Fruit fly (Drosophila melanogaster) whole organism, embryonic: ENCODE data around the gene Nup107.

Experiments used
- Atf3 ChIP-seq: fragments of 200-800 bp; sonication (Bioruptor generic); optimal IDR thresholded peaks from 3 replicates; lab custom pipeline; 2016; ENCODE audit warnings: missing biosample characterization, missing genetic modification characterization
- CG10147 ChIP-seq: fragments of 200-800 bp; sonication (Bioruptor generic); optimal IDR thresholded peaks from 2 replicates; lab custom pipeline; 2019; ENCODE audit warnings: missing biosample characterization, mild to moderate bottlenecking, missing genetic modification characterization, moderate library complexity
- CG10209 ChIP-seq: fragments of 200-800 bp; sonication (Bioruptor generic); optimal IDR thresholded peaks from 3 replicates; lab custom pipeline; 2017; ENCODE audit warnings: missing biosample characterization, mild to moderate bottlenecking, missing genetic modification characterization, missing genetic modification reagents
- CG10959 ChIP-seq: fragments of 200-800 bp; sonication (Bioruptor generic); IDR thresholded peaks from 2 replicates; pipeline ENCODE4 v1.3.6; 2022; ENCODE audit warnings: missing biosample characterization, missing genetic modification characterization
- CG11695 ChIP-seq: fragments of 200-800 bp; sonication (Bioruptor generic); IDR thresholded peaks from 3 replicates; pipeline ENCODE4 v1.3.6; 2022; ENCODE audit warnings: missing biosample characterization, missing genetic modification characterization
- CG14965 ChIP-seq: fragments of 200-800 bp; sonication (Bioruptor generic); optimal IDR thresholded peaks from 2 replicates; lab custom pipeline; 2016; ENCODE audit warnings: missing biosample characterization, missing genetic modification characterization, borderline replicate concordance
- CG15601 ChIP-seq: fragments of 200-800 bp; sonication (Bioruptor generic); optimal IDR thresholded peaks from 3 replicates; lab custom pipeline; 2019; ENCODE audit warnings: missing biosample characterization, mild to moderate bottlenecking, missing genetic modification characterization, moderate library complexity
- CG16813 ChIP-seq: fragments of 200-800 bp; sonication (Bioruptor generic); IDR thresholded peaks from 3 replicates; pipeline ENCODE4 v1.3.6; 2022; ENCODE audit warnings: missing biosample characterization, missing genetic modification characterization; ENCODE audit not compliant: partially characterized antibody
- CG17612 ChIP-seq: fragments of 200-800 bp; sonication (Bioruptor generic); IDR thresholded peaks from 2 replicates; pipeline ENCODE4 v1.3.6; 2022; ENCODE audit warnings: missing biosample characterization, missing genetic modification characterization
- CG17802 ChIP-seq: fragments of 200-800 bp; sonication (Bioruptor generic); optimal IDR thresholded peaks from 2 replicates; lab custom pipeline; 2018; ENCODE audit warnings: missing biosample characterization, mild to moderate bottlenecking, missing genetic modification characterization, moderate library complexity
- CG17829 ChIP-seq: fragments of 200-800 bp; optimal IDR thresholded peaks from 2 replicates; lab custom pipeline; 2019; ENCODE audit warnings: missing biosample characterization, mild to moderate bottlenecking, missing genetic modification characterization, moderate library complexity
- CG18764 ChIP-seq: fragments of 200-800 bp; sonication (Bioruptor generic); optimal IDR thresholded peaks from 3 replicates; lab custom pipeline; 2016; ENCODE audit warnings: missing biosample characterization, missing genetic modification characterization
- CG30431 ChIP-seq: fragments of 200-800 bp; sonication (Bioruptor generic); optimal IDR thresholded peaks from 2 replicates; lab custom pipeline; 2017; ENCODE audit warnings: missing biosample characterization, missing genetic modification characterization
- CG4854 ChIP-seq: fragments of 200-800 bp; sonication (Bioruptor generic); optimal IDR thresholded peaks from 2 replicates; lab custom pipeline; 2016; ENCODE audit warnings: missing biosample characterization, missing genetic modification characterization, inconsistent platforms
- CG6272 ChIP-seq: fragments of 200-800 bp; sonication (Bioruptor generic); IDR thresholded peaks from 2 replicates; pipeline ENCODE4 v1.3.6; 2022; ENCODE audit warnings: missing biosample characterization, missing genetic modification characterization
- CG6791 ChIP-seq: fragments of 200-800 bp; sonication (Bioruptor generic); IDR thresholded peaks from 3 replicates; pipeline ENCODE4 v1.3.6; 2022; ENCODE audit warnings: missing biosample characterization, missing genetic modification characterization; ENCODE audit not compliant: partially characterized antibody
- CG7745 ChIP-seq: fragments of 200-800 bp; sonication (Bioruptor generic); optimal IDR thresholded peaks from 2 replicates; lab custom pipeline; 2018; ENCODE audit warnings: missing biosample characterization, mild to moderate bottlenecking, missing genetic modification characterization, moderate library complexity
- CG7786 ChIP-seq: fragments of 200-800 bp; sonication (Bioruptor generic); optimal IDR thresholded peaks from 2 replicates; lab custom pipeline; 2016; ENCODE audit warnings: missing biosample characterization, missing genetic modification characterization
- CG8924 ChIP-seq: fragments of 200-800 bp; optimal IDR thresholded peaks from 3 replicates; lab custom pipeline; 2019; ENCODE audit warnings: missing biosample characterization, mild to moderate bottlenecking, missing genetic modification characterization, moderate library complexity
- CG9817 ChIP-seq: fragments of 200-800 bp; sonication (Bioruptor generic); optimal IDR thresholded peaks from 2 replicates; lab custom pipeline; 2018; ENCODE audit warnings: missing biosample characterization, mild to moderate bottlenecking, missing genetic modification characterization, moderate library complexity
- Deaf1 ChIP-seq: fragments of 200-800 bp; optimal IDR thresholded peaks from 3 replicates; lab custom pipeline; 2019; ENCODE audit warnings: missing biosample characterization, mild to moderate bottlenecking, missing genetic modification characterization, moderate library complexity
- E2f1 ChIP-seq: fragments of 200-800 bp; sonication (Bioruptor generic); IDR thresholded peaks from 2 replicates; pipeline ENCODE4 v1.3.6; 2022; ENCODE audit warnings: missing biosample characterization, missing genetic modification characterization
- Ets65A ChIP-seq: fragments of 200-800 bp; sonication (Bioruptor generic); peaks from one replicate; lab custom pipeline; 2016; ENCODE audit warnings: missing biosample characterization, missing genetic modification characterization
- Fer1 ChIP-seq: fragments of 200-800 bp; sonication (Bioruptor generic); optimal IDR thresholded peaks from 2 replicates; lab custom pipeline; 2017; ENCODE audit warnings: missing biosample characterization, mild to moderate bottlenecking, missing genetic modification characterization
- Fer3 ChIP-seq: fragments of 200-800 bp; sonication (Bioruptor generic); optimal IDR thresholded peaks from 2 replicates; lab custom pipeline; 2018; ENCODE audit warnings: missing biosample characterization, mild to moderate bottlenecking, missing genetic modification characterization, moderate library complexity
- Hand ChIP-seq: fragments of 200-800 bp; sonication (Bioruptor generic); optimal IDR thresholded peaks from 2 replicates; lab custom pipeline; 2017; ENCODE audit warnings: mild to moderate bottlenecking, missing biosample characterization, missing genetic modification reagents, missing genetic modification characterization
- HmgZ ChIP-seq: fragments of 200-800 bp; sonication (Bioruptor generic); optimal IDR thresholded peaks from 2 replicates; lab custom pipeline; 2018; ENCODE audit warnings: missing biosample characterization, mild to moderate bottlenecking, missing genetic modification characterization
- Hr78 ChIP-seq, 2 experiments: fragments of 200-800 bp in 1 of 2; fragments of >200 bp in 1 of 2; sonication (Bioruptor generic) in 1 of 2; optimal IDR thresholded peaks; 2 replicates each; lab custom pipeline; 2017 to 2019; ENCODE audit warnings: missing biosample characterization in 2 of 2, missing genetic modification characterization in 2 of 2, mild to moderate bottlenecking in 1 of 2, moderate library complexity in 1 of 2
- Side ChIP-seq: fragments of 200-800 bp; sonication (Bioruptor generic); optimal IDR thresholded peaks from 2 replicates; lab custom pipeline; 2016; ENCODE audit warnings: missing biosample characterization, missing genetic modification characterization
- Sox100B ChIP-seq: fragments of 200-800 bp; sonication (Bioruptor generic); optimal IDR thresholded peaks from 3 replicates; lab custom pipeline; 2018; ENCODE audit warnings: missing biosample characterization, mild to moderate bottlenecking, missing genetic modification characterization
- Sry-β ChIP-seq: fragments of 200-800 bp; sonication (Bioruptor generic); optimal IDR thresholded peaks from 2 replicates; lab custom pipeline; 2018; ENCODE audit warnings: missing biosample characterization, mild to moderate bottlenecking, missing genetic modification characterization, moderate library complexity
- Sry-δ ChIP-seq: fragments of 200-800 bp; sonication (Bioruptor generic); optimal IDR thresholded peaks from 2 replicates; lab custom pipeline; 2016; ENCODE audit warnings: missing biosample characterization, missing genetic modification characterization
- Xrp1 ChIP-seq: fragments of 200-800 bp; sonication (Bioruptor generic); IDR thresholded peaks from 2 replicates; pipeline ENCODE4 v1.3.6; 2022; ENCODE audit warnings: missing biosample characterization, missing genetic modification characterization
- aop ChIP-seq: fragments of 200-800 bp; sonication (Bioruptor generic); IDR thresholded peaks from 2 replicates; pipeline ENCODE4 v1.3.6; 2022; ENCODE audit warnings: missing biosample characterization, missing genetic modification characterization
- bcd ChIP-seq: fragments of 200-800 bp; sonication (Bioruptor generic); optimal IDR thresholded peaks from 2 replicates; lab custom pipeline; 2017; ENCODE audit warnings: missing biosample characterization, mild to moderate bottlenecking, missing genetic modification characterization
- dati ChIP-seq: fragments of 200-800 bp; sonication (Bioruptor generic); IDR thresholded peaks from 2 replicates; pipeline ENCODE4 v1.3.6; 2022; ENCODE audit warnings: missing biosample characterization, missing genetic modification characterization
- her ChIP-seq: fragments of 200-800 bp; sonication (Bioruptor generic); optimal IDR thresholded peaks from 2 replicates; lab custom pipeline; 2016; ENCODE audit warnings: missing biosample characterization, missing genetic modification characterization
- kay ChIP-seq: fragments of 200-800 bp; sonication (Bioruptor generic); optimal IDR thresholded peaks from 2 replicates; lab custom pipeline; 2016; ENCODE audit warnings: missing biosample characterization, missing genetic modification characterization
- lbe ChIP-seq: fragments of 200-800 bp; sonication (Bioruptor generic); optimal IDR thresholded peaks from 2 replicates; lab custom pipeline; 2016; ENCODE audit warnings: missing biosample characterization, mild to moderate bottlenecking, missing genetic modification characterization
- mam ChIP-seq: fragments of 200-800 bp; sonication (Bioruptor generic); optimal IDR thresholded peaks from 3 replicates; lab custom pipeline; 2016; ENCODE audit warnings: missing biosample characterization, missing genetic modification characterization
- rib ChIP-seq: fragments of 200-800 bp; sonication (Bioruptor generic); IDR thresholded peaks from 2 replicates; pipeline ENCODE4 v1.3.6; 2022; ENCODE audit warnings: missing biosample characterization, missing genetic modification characterization
- seq ChIP-seq: fragments of 200-800 bp; sonication (Bioruptor generic); IDR thresholded peaks from 2 replicates; pipeline ENCODE4 v1.3.6; 2022; ENCODE audit warnings: missing biosample characterization, missing genetic modification characterization
- shn ChIP-seq: fragments of 200-800 bp; sonication (Bioruptor generic); optimal IDR thresholded peaks from 3 replicates; lab custom pipeline; 2016; ENCODE audit warnings: missing biosample characterization, missing genetic modification characterization
- sna ChIP-seq: fragments of 200-800 bp; sonication (Bioruptor generic); IDR thresholded peaks from 2 replicates; pipeline ENCODE4 v1.3.6; 2022; ENCODE audit warnings: missing biosample characterization, missing genetic modification characterization; ENCODE audit not compliant: partially characterized antibody
- sqz ChIP-seq: fragments of 200-800 bp; sonication (Bioruptor generic); optimal IDR thresholded peaks from 3 replicates; lab custom pipeline; 2018; ENCODE audit warnings: missing biosample characterization, mild to moderate bottlenecking, missing genetic modification characterization
- tin ChIP-seq: fragments of 200-800 bp; sonication (Bioruptor generic); optimal IDR thresholded peaks from 3 replicates; lab custom pipeline; 2016; ENCODE audit warnings: missing biosample characterization, missing genetic modification characterization
- tup ChIP-seq: fragments of 200-800 bp; sonication (Bioruptor generic); optimal IDR thresholded peaks from 2 replicates; lab custom pipeline; 2016; ENCODE audit warnings: missing biosample characterization, mild to moderate bottlenecking, missing genetic modification characterization, moderate library complexity
- zen2 ChIP-seq: fragments of 200-800 bp; sonication (Bioruptor generic); IDR thresholded peaks from 3 replicates; pipeline ENCODE4 v1.3.6; 2022; ENCODE audit warnings: missing biosample characterization, missing genetic modification characterization; ENCODE audit not compliant: partially characterized antibody

The Nup107 gene

dm6 chr2L:10751879-10752620, 16.2 kb upstream of the Nup107 start (continued):
- TF ChIP-seq Deaf1 (tag; lab: Kevin White, UChicago) (peak; percentile 44), HmgZ (tag; lab: Kevin White, UChicago) (peak; percentile 77), CG6272 (GFP tag; lab: Robert Waterston, UW) (no peak), CG10209 (GFP tag; lab: Kevin White, UChicago) (peak; percentile 95), tin (peak; percentile 79), CG10147 (GFP tag; lab: Kevin White, UChicago) (peak; percentile 47), Sox100B (peak; percentile 83), CG15601 (tag; lab: Kevin White, UChicago) (peak; percentile 95), Sry-β (GFP tag; lab: Kevin White, UChicago) (peak; percentile 72), Ets65A (GFP tag; lab: Kevin White, UChicago) (peak; percentile 91), CG4854 (GFP tag; lab: Kevin White, UChicago) (peak; percentile 91), lbe (GFP tag; lab: Kevin White, UChicago) (no peak), aop (GFP tag; lab: Robert Waterston, UW) (0 out of 2 replicates have a peak, but pooled peaks have one; percentile 40), sqz (GFP tag; lab: Kevin White, UChicago) (peak; percentile 87), Side (GFP tag; lab: Kevin White, UChicago) (peak; percentile 91), E2f1 (GFP tag; lab: Robert Waterston, UW) (peak; percentile 65; the same call in 1 of the 2 replicates), CG7745 (tag; lab: Kevin White, UChicago) (peak; percentile 93), CG7786 (peak; percentile 71), Sry-δ (GFP tag; lab: Kevin White, UChicago) (peak; percentile 56), CG9817 (tag; lab: Kevin White, UChicago) (peak; percentile 61), Xrp1 (peak; percentile 97), CG30431 (peak; percentile 81), her (GFP tag; lab: Kevin White, UChicago) (peak; percentile 74), Hand (peak; percentile 46), CG17829 (peak; percentile 70), Hr78 (GFP tag; optimal IDR thresholded peaks at IDR 0.05; lab: Kevin White, UChicago) (peak in 1 of 2 experiments; percentile 25), CG17802 (tag; lab: Kevin White, UChicago) (peak; percentile 77), CG17612 (GFP tag; lab: Robert Waterston, UW) (peak; percentile 81), CG11695 (peak; percentile 80; the same call in 2 of the 3 replicates), Atf3 (GFP tag; lab: Kevin White, UChicago) (peak; percentile 89), CG18764 (GFP tag; lab: Kevin White, UChicago) (peak; percentile 92), zen2 (GFP tag; lab: Robert Waterston, UW) (no peak), CG8924 (tag; lab: Kevin White, UChicago) (peak; percentile 72), Fer1 (peak; percentile 79), dati (GFP tag; lab: Robert Waterston, UW) (peak; percentile 84), tup (GFP tag; lab: Kevin White, UChicago) (peak; percentile 86), seq (GFP tag; lab: Robert Waterston, UW) (peak; percentile 90), CG14965 (GFP tag; lab: Kevin White, UChicago) (peak; percentile 88), Fer3 (tag; lab: Kevin White, UChicago) (peak; percentile 80), rib (GFP tag; lab: Robert Waterston, UW) (peak; percentile 37; the same call in 1 of the 2 replicates), bcd (GFP tag; lab: Kevin White, UChicago) (peak; percentile 88), CG6791 (GFP tag; lab: Robert Waterston, UW) (no peak), CG16813 (GFP tag; lab: Robert Waterston, UW) (no peak), CG10959 (peak; percentile 78), kay (peak; percentile 86), shn (GFP tag; lab: Kevin White, UChicago) (peak; percentile 89), mam (GFP tag; lab: Kevin White, UChicago) (peak; percentile 38), sna (GFP tag; lab: Robert Waterston, UW) (no peak)
